Worm (Caenorhabditis elegans) whole organism, L2 larva: Measurements from ENCODE around the gene nrde-4.

Source experiments
- C34F6.9 ChIP-seq: fragments of 150-350 bp; optimal IDR thresholded peaks from 2 replicates; lab custom pipeline; 2014; ENCODE audit warnings: missing biosample characterization, missing genetic modification characterization
- F13H6.1 ChIP-seq: sonication (generic microtip); optimal IDR thresholded peaks from 2 replicates; lab custom pipeline; 2016; ENCODE audit warnings: missing genetic modification characterization, missing compliant biosample characterization
- Y55F3AM.14 ChIP-seq: fragments of 200-800 bp; sonication (Bioruptor generic); optimal IDR thresholded peaks from 2 replicates; lab custom pipeline; 2018; ENCODE audit warnings: mild to moderate bottlenecking, missing genetic modification characterization, missing compliant biosample characterization
- alr-1 ChIP-seq: fragments of 150-350 bp; optimal IDR thresholded peaks from 2 replicates; lab custom pipeline; 2014; ENCODE audit warnings: missing biosample characterization, missing genetic modification characterization
- aly-2 ChIP-seq: fragments of 150-350 bp; optimal IDR thresholded peaks from 2 replicates; lab custom pipeline; 2014; ENCODE audit warnings: missing biosample characterization, missing genetic modification characterization
- ama-1 ChIP-seq: fragments of 150-350 bp; optimal IDR thresholded peaks from 2 replicates; lab custom pipeline; 2018; ENCODE audit warnings: inconsistent platforms
- ceh-16 ChIP-seq: fragments of 150-350 bp; optimal IDR thresholded peaks from 2 replicates; lab custom pipeline; 2014; ENCODE audit warnings: missing biosample characterization, missing genetic modification characterization
- ceh-82 ChIP-seq: fragments of 150-350 bp; optimal IDR thresholded peaks from 2 replicates; lab custom pipeline; 2014; ENCODE audit warnings: missing biosample characterization, missing genetic modification characterization
- crh-2 ChIP-seq: sonication (generic microtip); optimal IDR thresholded peaks from 2 replicates; lab custom pipeline; 2017; ENCODE audit warnings: missing biosample characterization, missing genetic modification characterization
- dmd-4 ChIP-seq: sonication (generic microtip); optimal IDR thresholded peaks from 2 replicates; lab custom pipeline; 2017; ENCODE audit warnings: missing biosample characterization, missing genetic modification characterization
- egl-27 ChIP-seq: sonication (generic microtip); optimal IDR thresholded peaks from 3 replicates; lab custom pipeline; 2017; ENCODE audit warnings: missing biosample characterization, missing genetic modification reagents, missing genetic modification characterization
- elt-1 ChIP-seq: fragments of 150-350 bp; optimal IDR thresholded peaks from 2 replicates; lab custom pipeline; 2014; ENCODE audit warnings: missing biosample characterization, missing genetic modification characterization
- fos-1 ChIP-seq: fragments of 150-350 bp; optimal IDR thresholded peaks from 2 replicates; lab custom pipeline; 2014; ENCODE audit warnings: missing biosample characterization, missing genetic modification characterization
- lin-13 ChIP-seq: fragments of 150-350 bp; optimal IDR thresholded peaks from 2 replicates; lab custom pipeline; 2014; ENCODE audit warnings: missing biosample characterization, missing genetic modification reagents, missing genetic modification characterization
- lin-39 ChIP-seq: fragments of 150-350 bp; optimal IDR thresholded peaks from 2 replicates; lab custom pipeline; 2014; ENCODE audit warnings: missing biosample characterization, missing genetic modification reagents, missing genetic modification characterization
- lsy-2 ChIP-seq, 2 experiments: fragments of 150-350 bp in 1 of 2; sonication (generic microtip) in 1 of 2; optimal IDR thresholded peaks; 2 replicates each; lab custom pipeline; 2014 to 2017; ENCODE audit warnings: missing biosample characterization in 2 of 2, missing genetic modification characterization in 2 of 2
- mab-5 ChIP-seq: fragments of 150-350 bp; optimal IDR thresholded peaks from 2 replicates; lab custom pipeline; 2014; ENCODE audit warnings: missing biosample characterization, missing genetic modification characterization
- mdl-1 ChIP-seq, 2 experiments: fragments of 150-350 bp in 1 of 2; sonication (generic microtip) in 1 of 2; optimal IDR thresholded peaks; 2 replicates each; lab custom pipeline; 2017; ENCODE audit warnings: missing biosample characterization in 2 of 2, missing genetic modification characterization in 2 of 2
- nhr-10 ChIP-seq: sonication (generic microtip); optimal IDR thresholded peaks from 2 replicates; lab custom pipeline; 2017; ENCODE audit warnings: missing biosample characterization, missing genetic modification characterization
- nhr-11 ChIP-seq: fragments of 150-350 bp; optimal IDR thresholded peaks from 2 replicates; lab custom pipeline; 2014; ENCODE audit warnings: missing biosample characterization, missing genetic modification characterization
- nhr-129 ChIP-seq: fragments of 150-350 bp; optimal IDR thresholded peaks from 2 replicates; lab custom pipeline; 2014; ENCODE audit warnings: missing biosample characterization, missing genetic modification characterization
- nhr-21 ChIP-seq: fragments of 150-350 bp; optimal IDR thresholded peaks from 2 replicates; lab custom pipeline; 2014; ENCODE audit warnings: missing biosample characterization, missing genetic modification characterization
- nhr-237 ChIP-seq: fragments of 150-350 bp; optimal IDR thresholded peaks from 2 replicates; lab custom pipeline; 2014; ENCODE audit warnings: missing biosample characterization, missing genetic modification characterization
- nhr-6 ChIP-seq: fragments of 150-350 bp; optimal IDR thresholded peaks from 2 replicates; lab custom pipeline; 2014; ENCODE audit warnings: missing biosample characterization, missing genetic modification characterization
- peb-1 ChIP-seq: fragments of 150-350 bp; optimal IDR thresholded peaks from 2 replicates; lab custom pipeline; 2014; ENCODE audit warnings: missing biosample characterization, missing genetic modification characterization
- sem-4 ChIP-seq: fragments of 150-350 bp; optimal IDR thresholded peaks from 2 replicates; lab custom pipeline; 2014; ENCODE audit warnings: missing biosample characterization, missing genetic modification reagents, missing genetic modification characterization
- skn-1 ChIP-seq: sonication (generic microtip); optimal IDR thresholded peaks from 2 replicates; lab custom pipeline; 2017; ENCODE audit warnings: missing biosample characterization, missing genetic modification characterization
- sma-3 ChIP-seq: sonication (generic microtip); optimal IDR thresholded peaks from 2 replicates; lab custom pipeline; 2016; ENCODE audit warnings: missing genetic modification reagents, missing genetic modification characterization, missing compliant biosample characterization
- sma-9 ChIP-seq, 2 experiments: fragments of 150-350 bp in 1 of 2; sonication (generic microtip) in 1 of 2; optimal IDR thresholded peaks; 2 replicates each; lab custom pipeline; 2014 to 2016; ENCODE audit warnings: missing genetic modification characterization in 2 of 2, mild to moderate bottlenecking in 1 of 2, missing biosample characterization in 1 of 2, missing compliant biosample characterization in 1 of 2, missing genetic modification reagents in 1 of 2, moderate library complexity in 1 of 2
- unc-55 ChIP-seq: fragments of 150-350 bp; sonication (generic microtip); optimal IDR thresholded peaks from 3 replicates; lab custom pipeline; 2014; ENCODE audit warnings: missing biosample characterization, missing genetic modification reagents, missing genetic modification characterization
- unc-62 ChIP-seq: fragments of 150-350 bp; optimal IDR thresholded peaks from 2 replicates; lab custom pipeline; 2014; ENCODE audit warnings: missing biosample characterization, missing genetic modification reagents, missing genetic modification characterization
- zag-1 ChIP-seq: fragments of 150-350 bp; optimal IDR thresholded peaks from 2 replicates; lab custom pipeline; 2014; ENCODE audit warnings: missing biosample characterization, missing genetic modification characterization
- ztf-1 ChIP-seq: fragments of 200-800 bp; sonication (Bioruptor generic); conservative IDR thresholded peaks from 2 replicates; pipeline ENCODE4 v1.3.6; 2022; ENCODE audit warnings: missing genetic modification characterization, missing compliant biosample characterization
- ztf-11 ChIP-seq: sonication (generic microtip); optimal IDR thresholded peaks from 2 replicates; lab custom pipeline; 2017; ENCODE audit warnings: missing biosample characterization, missing genetic modification characterization
- ztf-4 ChIP-seq: fragments of 150-350 bp; optimal IDR thresholded peaks from 2 replicates; lab custom pipeline; 2014; ENCODE audit warnings: missing biosample characterization, missing genetic modification characterization

Gene nrde-4

DNA sequence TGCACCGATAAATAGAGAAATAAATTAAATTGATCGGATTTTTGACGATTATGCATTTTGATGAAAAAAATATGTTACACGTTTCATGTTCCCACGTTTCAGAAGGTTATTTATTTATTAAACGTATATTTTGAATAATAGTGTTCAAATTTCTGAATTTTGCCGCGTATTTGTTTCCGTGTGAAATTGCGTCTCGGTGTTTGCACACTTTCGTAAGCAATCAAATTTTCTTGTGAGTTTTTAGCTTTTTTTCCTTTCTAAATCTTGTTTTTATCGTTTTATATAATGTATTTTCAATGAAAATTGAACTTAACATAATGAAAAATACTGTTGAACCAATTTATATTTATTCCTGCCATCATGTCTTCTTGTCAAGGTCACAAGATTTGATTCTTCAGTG lies 21.5 kb downstream of the nrde-4 start, which contains the start of gene F45E4.6 (continued):
- TF ChIP-seq ceh-16 (tag; lab: Kevin White, UChicago) (no peak), lin-13 (GFP tag; lab: Kevin White, UChicago) (peak; percentile 38), lsy-2 (tag; optimal IDR thresholded peaks at IDR 0.05; lab: Kevin White, UChicago) (peak; percentile 1 to 63), ztf-1 (GFP tag; lab: Robert Waterston, UW) (no peak), ztf-11 (no peak)
- TF ChIP-seq, all 48 proteins: peak for 13

- TF ChIP-seq nhr-11 (tag; lab: Kevin White, UChicago) (no peak), ztf-1 (GFP tag; lab: Robert Waterston, UW) (no peak), dmd-4 (tag; lab: Kevin White, UChicago) (no peak), nhr-237 (tag; lab: Kevin White, UChicago) (no peak), zag-1 (no peak), crh-2 (tag; lab: Kevin White, UChicago) (no peak), unc-62 (GFP tag; lab: Kevin White, UChicago) (no peak), ztf-4 (tag; lab: Kevin White, UChicago) (no peak), lsy-2 (tag; optimal IDR thresholded peaks at IDR 0.05; lab: Kevin White, UChicago) (no peak), nhr-129 (tag; lab: Kevin White, UChicago) (no peak), nhr-6 (no peak)
Measured at ce11 chrIV:7628942-7629341, 25.1 kb downstream of the nrde-4 start, which contains the start of gene F45E4.5. Gene F45E4.5, minus strand, starts transcription at chrIV:7629042.

DNA sequence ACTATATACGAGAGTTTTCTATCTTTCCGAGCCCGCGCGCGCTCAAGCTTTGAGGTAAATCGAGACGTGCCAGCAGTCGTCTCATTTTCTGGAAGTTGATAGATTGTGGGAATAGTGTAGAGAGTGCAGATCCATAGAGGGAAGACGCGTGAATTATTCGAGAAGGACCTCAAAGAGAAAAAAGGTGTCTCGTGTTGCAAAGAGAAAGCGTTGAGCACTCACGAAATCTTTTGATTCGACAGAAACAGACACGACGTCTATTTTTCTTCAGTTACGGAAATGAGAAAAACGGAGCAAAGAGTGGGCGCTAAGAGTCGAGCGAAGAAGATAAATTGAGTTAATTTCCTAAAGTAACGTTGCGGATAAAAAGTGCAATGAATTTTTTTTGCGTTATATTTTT lies 30.2 kb downstream of the nrde-4 start:
- TF ChIP-seq ceh-16 (tag; lab: Kevin White, UChicago) (no peak), mab-5 (tag; lab: Kevin White, UChicago) (no peak), lsy-2 (tag; optimal IDR thresholded peaks at IDR 0.05; lab: Kevin White, UChicago) (peak in 1 of 2 experiments; percentile 14), nhr-129 (tag; lab: Kevin White, UChicago) (peak; percentile 11), aly-2 (tag; lab: Kevin White, UChicago) (peak; percentile 52), sem-4 (tag; lab: Kevin White, UChicago) (peak; percentile 0), alr-1 (tag; lab: Kevin White, UChicago) (no peak), C34F6.9 (tag; lab: Kevin White, UChicago) (peak; percentile 22), nhr-11 (tag; lab: Kevin White, UChicago) (no peak), crh-2 (tag; lab: Kevin White, UChicago) (peak; percentile 11), ceh-82 (tag; lab: Kevin White, UChicago) (peak; percentile 28), F13H6.1 (tag; lab: Kevin White, UChicago) (peak; percentile 32), nhr-10 (tag; lab: Kevin White, UChicago) (no peak), ztf-11 (no peak)

DNA sequence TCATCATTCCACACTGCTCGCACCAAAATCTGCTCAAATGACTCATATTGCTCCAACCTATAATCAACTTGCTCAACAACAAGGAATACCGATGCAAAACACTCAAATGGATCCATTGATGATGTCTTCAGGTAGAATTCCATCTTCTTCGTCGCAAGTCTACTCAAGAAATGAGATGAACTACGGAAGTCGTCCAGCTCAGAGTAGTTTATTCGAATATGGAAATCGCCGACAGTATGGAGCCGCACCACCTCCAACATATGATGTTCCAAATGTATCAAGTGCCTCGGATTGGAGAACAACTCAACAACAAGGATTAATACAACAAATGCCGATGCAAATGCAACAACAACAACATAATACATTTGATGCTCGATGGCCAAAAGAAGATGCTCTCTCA lies 31.0 kb downstream of the nrde-4 start:
- TF ChIP-seq ceh-82 (tag; lab: Kevin White, UChicago) (no peak), alr-1 (tag; lab: Kevin White, UChicago) (no peak), nhr-6 (no peak), ztf-1 (GFP tag; lab: Robert Waterston, UW) (no peak), ztf-4 (tag; lab: Kevin White, UChicago) (no peak), peb-1 (tag; lab: Kevin White, UChicago) (no peak), ama-1 (lab: Kevin White, UChicago) (no peak), nhr-10 (tag; lab: Kevin White, UChicago) (no peak), mdl-1 (tag; optimal IDR thresholded peaks at IDR 0.05; lab: Kevin White, UChicago) (no peak), Y55F3AM.14 (GFP tag; lab: Kevin White, UChicago) (no peak), nhr-129 (tag; lab: Kevin White, UChicago) (no peak), mab-5 (tag; lab: Kevin White, UChicago) (no peak), egl-27 (tag; lab: Kevin White, UChicago) (no peak), nhr-21 (tag; lab: Kevin White, UChicago) (no peak), nhr-11 (tag; lab: Kevin White, UChicago) (no peak), sem-4 (tag; lab: Kevin White, UChicago) (no peak), skn-1 (no peak), lin-39 (tag; lab: Kevin White, UChicago) (no peak), ceh-16 (tag; lab: Kevin White, UChicago) (no peak)

ce11 chrIV:7620450-7620849 lies 33.6 kb downstream of the nrde-4 start:
- TF ChIP-seq alr-1 (tag; lab: Kevin White, UChicago) (no peak), fos-1 (no peak), unc-55 (GFP tag; lab: Kevin White, UChicago) (peak; percentile 41), ceh-16 (tag; lab: Kevin White, UChicago) (no peak), sem-4 (tag; lab: Kevin White, UChicago) (peak; percentile 59), Y55F3AM.14 (GFP tag; lab: Kevin White, UChicago) (no peak), dmd-4 (tag; lab: Kevin White, UChicago) (no peak), sma-9 (GFP tag; optimal IDR thresholded peaks at IDR 0.05; lab: Kevin White, UChicago) (no peak), sma-9 (tag; optimal IDR thresholded peaks at IDR 0.05; lab: Kevin White, UChicago) (no peak), mab-5 (tag; lab: Kevin White, UChicago) (no peak), nhr-6 (no peak), egl-27 (tag; lab: Kevin White, UChicago) (no peak), lsy-2 (tag; optimal IDR thresholded peaks at IDR 0.05; lab: Kevin White, UChicago) (no peak), F13H6.1 (tag; lab: Kevin White, UChicago) (no peak), sma-3 (GFP tag; lab: Kevin White, UChicago) (no peak), nhr-11 (tag; lab: Kevin White, UChicago) (no peak), ztf-4 (tag; lab: Kevin White, UChicago) (no peak), elt-1 (no peak), zag-1 (peak; percentile 17), C34F6.9 (tag; lab: Kevin White, UChicago) (peak; percentile 17)
